Fruit fly (Drosophila melanogaster): ENCODE data around the gene Tim9b.

Gene Tim9b

dm6 chrX:19603953-19604352 lies 14.4 kb downstream of the Tim9b start:
- peak; percentile 31 for TF ChIP-seq psq (GFP tag; optimal IDR thresholded peaks at IDR 0.05)
- TF ChIP-seq Hr78 (GFP tag; optimal IDR thresholded peaks at IDR 0.05), result no peak
- no peak for TF ChIP-seq Vsx2 (GFP tag; optimal IDR thresholded peaks at IDR 0.05; ENCODE audit: partially characterized antibody)
- TF ChIP-seq Sp1 (GFP tag; optimal IDR thresholded peaks at IDR 0.05), result peak; percentile 30
- peak; percentile 48 for TF ChIP-seq ey (GFP tag; optimal IDR thresholded peaks at IDR 0.05)
- no peak for TF ChIP-seq Abd-B (GFP tag; optimal IDR thresholded peaks at IDR 0.05)
- TF ChIP-seq h (GFP tag; optimal IDR thresholded peaks at IDR 0.05), result peak; percentile 76
- TF ChIP-seq br (GFP tag; optimal IDR thresholded peaks at IDR 0.05), result peak; percentile 46
- TF ChIP-seq Hnf4 (GFP tag; optimal IDR thresholded peaks at IDR 0.05), result peak; percentile 32
- TF ChIP-seq N (GFP tag; optimal IDR thresholded peaks at IDR 0.05), result no peak
- TF ChIP-seq Myc (optimal IDR thresholded peaks at IDR 0.05), result no peak
- peak in 1 of 2 experiments; percentile 83 for TF ChIP-seq foxo (GFP tag; optimal IDR thresholded peaks at IDR 0.05)
- TF ChIP-seq HLH106 (tag; optimal IDR thresholded peaks at IDR 0.05), result peak; percentile 71
- no peak for TF ChIP-seq lola (GFP tag; optimal IDR thresholded peaks at IDR 0.05)
- peak; percentile 62 for TF ChIP-seq sage (GFP tag; optimal IDR thresholded peaks at IDR 0.05)
- peak; percentile 13 for TF ChIP-seq Rel (GFP tag; optimal IDR thresholded peaks at IDR 0.05)
- no peak for TF ChIP-seq Rel (tag; optimal IDR thresholded peaks at IDR 0.05)
- no peak for TF ChIP-seq Dfd (GFP tag; optimal IDR thresholded peaks at IDR 0.05)
- TF ChIP-seq OdsH (GFP tag; optimal IDR thresholded peaks at IDR 0.05), result peak; percentile 59
- TF ChIP-seq tai (GFP tag; optimal IDR thresholded peaks at IDR 0.05), result no peak
- peak; percentile 43 for TF ChIP-seq rgr (GFP tag; optimal IDR thresholded peaks at IDR 0.05)
- no peak for TF ChIP-seq Hr83 (GFP tag; optimal IDR thresholded peaks at IDR 0.05; ENCODE audit: poor library complexity, severe bottlenecking)
- peak; percentile 69 for TF ChIP-seq sv (GFP tag; optimal IDR thresholded peaks at IDR 0.05)
- peak; percentile 49 for TF ChIP-seq dmrt93B (GFP tag; optimal IDR thresholded peaks at IDR 0.05)
- no peak for TF ChIP-seq dl (GFP tag; optimal IDR thresholded peaks at IDR 0.05; ENCODE audit: insufficient read depth in 1 of 2, partially characterized antibody in 2 of 2)
- peak; percentile 69 for TF ChIP-seq fru (GFP tag; optimal IDR thresholded peaks at IDR 0.05)
- TF ChIP-seq woc (GFP tag; optimal IDR thresholded peaks at IDR 0.05), result no peak

DNA sequence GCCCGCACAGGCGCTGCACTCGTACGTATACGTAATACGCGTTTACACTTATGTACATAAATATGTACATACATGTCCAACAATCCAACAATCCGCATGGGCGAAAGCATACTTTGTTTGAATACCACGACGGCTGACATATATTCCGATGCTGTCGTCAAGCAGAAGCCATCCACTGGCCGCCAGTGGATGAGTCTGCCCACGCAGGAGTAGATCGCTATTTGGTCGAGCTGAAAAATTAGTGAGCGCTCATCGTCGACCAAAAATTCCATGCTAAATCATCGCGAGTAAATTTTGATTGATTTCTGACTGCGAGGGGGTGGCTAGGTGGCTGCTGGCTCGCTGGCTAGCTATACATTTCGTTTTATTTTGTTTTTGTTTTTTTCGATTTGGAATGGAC lies 15.9 kb downstream of the Tim9b start:
- TF ChIP-seq Rel (GFP tag; optimal IDR thresholded peaks at IDR 0.05), result no peak
- TF ChIP-seq Rel (tag; optimal IDR thresholded peaks at IDR 0.05), result no peak
- no peak for TF ChIP-seq Myc (optimal IDR thresholded peaks at IDR 0.05)
- TF ChIP-seq foxo (GFP tag; optimal IDR thresholded peaks at IDR 0.05), result no peak
- TF ChIP-seq brk (GFP tag; optimal IDR thresholded peaks at IDR 0.05), result no peak
- TF ChIP-seq dl (GFP tag; optimal IDR thresholded peaks at IDR 0.05; ENCODE audit: insufficient read depth in 1 of 2, partially characterized antibody in 2 of 2), result no peak
- no peak for TF ChIP-seq OdsH (GFP tag; optimal IDR thresholded peaks at IDR 0.05)
- TF ChIP-seq psq (GFP tag; optimal IDR thresholded peaks at IDR 0.05), result no peak
- no peak for TF ChIP-seq fru (GFP tag; optimal IDR thresholded peaks at IDR 0.05)
- TF ChIP-seq usp (GFP tag; optimal IDR thresholded peaks at IDR 0.05), result no peak
- no peak for TF ChIP-seq Abd-B (GFP tag; optimal IDR thresholded peaks at IDR 0.05)
- no peak for TF ChIP-seq Hnf4 (GFP tag; optimal IDR thresholded peaks at IDR 0.05)
- TF ChIP-seq sv (GFP tag; optimal IDR thresholded peaks at IDR 0.05), result no peak
- no peak for TF ChIP-seq br (GFP tag; optimal IDR thresholded peaks at IDR 0.05)
- TF ChIP-seq Hr83 (GFP tag; optimal IDR thresholded peaks at IDR 0.05; ENCODE audit: poor library complexity, severe bottlenecking), result no peak
- no peak for TF ChIP-seq tai (GFP tag; optimal IDR thresholded peaks at IDR 0.05)

DNA sequence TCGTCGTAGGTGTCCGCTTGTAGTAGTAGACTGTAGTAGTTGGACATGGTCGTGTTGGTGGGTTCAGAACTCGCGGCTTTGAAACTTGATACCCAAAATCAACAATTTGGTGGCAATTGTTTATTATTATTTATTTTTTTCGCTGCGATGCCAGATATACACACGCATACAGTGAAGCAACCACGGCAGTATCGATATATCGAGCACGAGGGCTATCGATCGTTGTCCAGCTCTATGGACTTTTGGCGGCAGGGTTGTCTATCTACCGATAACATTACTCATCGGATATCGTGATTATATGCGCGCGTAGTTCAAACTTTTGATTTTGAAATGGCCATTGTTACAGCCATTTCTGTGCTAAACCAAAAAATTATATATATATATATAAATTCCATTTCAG lies 16.7 kb downstream of the Tim9b start, which contains the start of gene CG14220:
TSS of gene CG14220 (minus strand) at position 208 of the 400 bp plus-strand sequence.
- TF ChIP-seq sage (GFP tag; optimal IDR thresholded peaks at IDR 0.05), result no peak
- TF ChIP-seq brk (GFP tag; optimal IDR thresholded peaks at IDR 0.05), result no peak
- TF ChIP-seq CG9705 (GFP tag; optimal IDR thresholded peaks at IDR 0.05), result no peak
- TF ChIP-seq Rel (GFP tag; optimal IDR thresholded peaks at IDR 0.05), result no peak
- TF ChIP-seq Rel (tag; optimal IDR thresholded peaks at IDR 0.05), result peak; percentile 46
- TF ChIP-seq usp (GFP tag; optimal IDR thresholded peaks at IDR 0.05), result no peak
- TF ChIP-seq CrebA (GFP tag; optimal IDR thresholded peaks at IDR 0.05; ENCODE audit: borderline replicate concordance), result no peak
- TF ChIP-seq Vsx2 (GFP tag; optimal IDR thresholded peaks at IDR 0.05; ENCODE audit: partially characterized antibody), result no peak
- no peak for TF ChIP-seq br (GFP tag; optimal IDR thresholded peaks at IDR 0.05)
- no peak for TF ChIP-seq pan (optimal IDR thresholded peaks at IDR 0.05)
- TF ChIP-seq Sp1 (GFP tag; optimal IDR thresholded peaks at IDR 0.05), result peak; percentile 15
- no peak for TF ChIP-seq lola (GFP tag; optimal IDR thresholded peaks at IDR 0.05)
- TF ChIP-seq Dfd (GFP tag; optimal IDR thresholded peaks at IDR 0.05), result no peak
- TF ChIP-seq Jra (GFP tag; optimal IDR thresholded peaks at IDR 0.05), result no peak
- no peak for TF ChIP-seq Hr78 (GFP tag; optimal IDR thresholded peaks at IDR 0.05)
- no peak for TF ChIP-seq dsf (GFP tag; optimal IDR thresholded peaks at IDR 0.05; ENCODE audit: borderline replicate concordance)
- no peak for TF ChIP-seq rgr (GFP tag; optimal IDR thresholded peaks at IDR 0.05)
- no peak for TF ChIP-seq tai (GFP tag; optimal IDR thresholded peaks at IDR 0.05)
- no peak for TF ChIP-seq Myc (optimal IDR thresholded peaks at IDR 0.05)
- TF ChIP-seq N (GFP tag; optimal IDR thresholded peaks at IDR 0.05), result no peak
- peak; percentile 6 for TF ChIP-seq HLH106 (tag; optimal IDR thresholded peaks at IDR 0.05)
- TF ChIP-seq dmrt93B (GFP tag; optimal IDR thresholded peaks at IDR 0.05), result no peak
- TF ChIP-seq GATAd (GFP tag; optimal IDR thresholded peaks at IDR 0.05), result no peak
- no peak for TF ChIP-seq foxo (GFP tag; optimal IDR thresholded peaks at IDR 0.05)
- TF ChIP-seq Mio (GFP tag; optimal IDR thresholded peaks at IDR 0.05), result no peak
- no peak for TF ChIP-seq sv (GFP tag; optimal IDR thresholded peaks at IDR 0.05)
- TF ChIP-seq woc (GFP tag; optimal IDR thresholded peaks at IDR 0.05), result no peak
- TF ChIP-seq h (GFP tag; optimal IDR thresholded peaks at IDR 0.05), result peak; percentile 22
- TF ChIP-seq dl (GFP tag; optimal IDR thresholded peaks at IDR 0.05; ENCODE audit: insufficient read depth in 1 of 2, partially characterized antibody in 2 of 2), result no peak
- peak; percentile 8 for TF ChIP-seq Dif (GFP tag; optimal IDR thresholded peaks at IDR 0.05; ENCODE audit: partially characterized antibody)
- peak; percentile 67 for TF ChIP-seq Hr83 (GFP tag; optimal IDR thresholded peaks at IDR 0.05; ENCODE audit: poor library complexity, severe bottlenecking)
- no peak for TF ChIP-seq ey (GFP tag; optimal IDR thresholded peaks at IDR 0.05)
- TF ChIP-seq Hnf4 (GFP tag; optimal IDR thresholded peaks at IDR 0.05), result peak; percentile 22
- TF ChIP-seq jim (GFP tag; optimal IDR thresholded peaks at IDR 0.05), result no peak
- no peak for TF ChIP-seq fru (GFP tag; optimal IDR thresholded peaks at IDR 0.05)
- TF ChIP-seq Abd-B (GFP tag; optimal IDR thresholded peaks at IDR 0.05), result no peak
- no peak for TF ChIP-seq psq (GFP tag; optimal IDR thresholded peaks at IDR 0.05)
- no peak for TF ChIP-seq CG32264 (GFP tag; optimal IDR thresholded peaks at IDR 0.05)
- no peak for TF ChIP-seq OdsH (GFP tag; optimal IDR thresholded peaks at IDR 0.05)

Measured in whole organism, wandering third instar larva.